Fruit fly (Drosophila melanogaster) whole organism, embryonic: ENCODE measurements around the gene CG7276.

ENCODE experiments used
- Adf1 ChIP-seq: fragments of 200-800 bp; sonication (Bioruptor generic); IDR thresholded peaks from 2 replicates; pipeline ENCODE4 v1.3.6; 2022; ENCODE audit warnings: missing biosample characterization, missing genetic modification characterization
- Atf3 ChIP-seq: fragments of 200-800 bp; sonication (Bioruptor generic); optimal IDR thresholded peaks from 3 replicates; lab custom pipeline; 2016; ENCODE audit warnings: missing biosample characterization, missing genetic modification characterization
- CG10147 ChIP-seq: fragments of 200-800 bp; sonication (Bioruptor generic); optimal IDR thresholded peaks from 2 replicates; lab custom pipeline; 2019; ENCODE audit warnings: missing biosample characterization, mild to moderate bottlenecking, missing genetic modification characterization, moderate library complexity
- CG11504 ChIP-seq: fragments of 200-800 bp; sonication (Bioruptor generic); optimal IDR thresholded peaks from 3 replicates; lab custom pipeline; 2019; ENCODE audit warnings: missing biosample characterization, mild to moderate bottlenecking, missing genetic modification characterization, moderate library complexity
- CG12219 ChIP-seq: fragments of 200-800 bp; sonication (Bioruptor generic); optimal IDR thresholded peaks from 3 replicates; lab custom pipeline; 2018; ENCODE audit warnings: missing biosample characterization, mild to moderate bottlenecking, missing genetic modification characterization
- CG13296 ChIP-seq: fragments of 200-800 bp; sonication (Bioruptor generic); optimal IDR thresholded peaks from 3 replicates; lab custom pipeline; 2018; ENCODE audit warnings: missing biosample characterization, mild to moderate bottlenecking, missing genetic modification characterization
- CG14441 ChIP-seq: fragments of 200-800 bp; sonication (Bioruptor generic); IDR thresholded peaks from 2 replicates; pipeline ENCODE4 v1.3.6; 2022; ENCODE audit warnings: missing biosample characterization, missing genetic modification characterization
- CG17568 ChIP-seq: fragments of 200-800 bp; sonication (Bioruptor generic); optimal IDR thresholded peaks from 2 replicates; lab custom pipeline; 2018; ENCODE audit warnings: missing biosample characterization, mild to moderate bottlenecking, missing genetic modification characterization, moderate library complexity
- CG17912 ChIP-seq: fragments of 200-800 bp; sonication (Bioruptor generic); optimal IDR thresholded peaks from 2 replicates; lab custom pipeline; 2018; ENCODE audit warnings: missing biosample characterization, mild to moderate bottlenecking, missing genetic modification characterization
- CG18011 ChIP-seq: fragments of 200-800 bp; sonication (Bioruptor generic); optimal IDR thresholded peaks from 2 replicates; lab custom pipeline; 2017; ENCODE audit warnings: missing biosample characterization, missing genetic modification characterization, mild to moderate bottlenecking, moderate library complexity, missing genotype
- CG2889 ChIP-seq: fragments of 200-800 bp; sonication (Bioruptor generic); IDR thresholded peaks from 3 replicates; pipeline ENCODE4 v1.3.6; 2022; ENCODE audit warnings: missing biosample characterization, missing genetic modification characterization
- CG34224 ChIP-seq: fragments of 200-800 bp; sonication (Bioruptor generic); IDR thresholded peaks from 3 replicates; pipeline ENCODE4 v1.3.6; 2022; ENCODE audit warnings: missing biosample characterization, missing genetic modification characterization; ENCODE audit not compliant: partially characterized antibody
- CG3847 ChIP-seq: fragments of 200-800 bp; sonication (Bioruptor generic); IDR thresholded peaks from 2 replicates; pipeline ENCODE4 v1.3.6; 2022; ENCODE audit warnings: missing biosample characterization, missing genetic modification characterization
- CG4854 ChIP-seq: fragments of 200-800 bp; sonication (Bioruptor generic); optimal IDR thresholded peaks from 2 replicates; lab custom pipeline; 2016; ENCODE audit warnings: missing biosample characterization, missing genetic modification characterization, inconsistent platforms
- CG6654 ChIP-seq: fragments of 200-800 bp; sonication (Bioruptor generic); optimal IDR thresholded peaks from 2 replicates; lab custom pipeline; 2017; ENCODE audit warnings: missing biosample characterization, mild to moderate bottlenecking, missing genetic modification characterization
- CG7987 ChIP-seq: fragments of 200-800 bp; sonication (Bioruptor generic); optimal IDR thresholded peaks from 2 replicates; lab custom pipeline; 2018; ENCODE audit warnings: missing biosample characterization, mild to moderate bottlenecking, missing genetic modification characterization, moderate library complexity
- CG9727 ChIP-seq: fragments of 200-800 bp; sonication (Bioruptor generic); optimal IDR thresholded peaks from 3 replicates; lab custom pipeline; 2017; ENCODE audit warnings: missing biosample characterization, mild to moderate bottlenecking, missing genetic modification characterization
- CHES-1-like ChIP-seq: fragments of 200-800 bp; sonication (Bioruptor generic); optimal IDR thresholded peaks from 2 replicates; lab custom pipeline; 2016; ENCODE audit warnings: missing biosample characterization, missing genetic modification characterization
- Camta ChIP-seq: fragments of 200-800 bp; sonication (Bioruptor generic); optimal IDR thresholded peaks from 2 replicates; lab custom pipeline; 2016; ENCODE audit warnings: missing biosample characterization, missing genetic modification characterization
- Dek ChIP-seq: fragments of 200-800 bp; sonication (Bioruptor generic); optimal IDR thresholded peaks from 3 replicates; lab custom pipeline; 2019; ENCODE audit warnings: missing biosample characterization, mild to moderate bottlenecking, missing genetic modification characterization, moderate library complexity
- Hmr ChIP-seq: fragments of 200-800 bp; sonication (Bioruptor generic); optimal IDR thresholded peaks from 3 replicates; lab custom pipeline; 2017; ENCODE audit warnings: mild to moderate bottlenecking, missing biosample characterization, missing genetic modification reagents, missing genetic modification characterization
- Hr78 ChIP-seq, 2 experiments: fragments of 200-800 bp in 1 of 2; fragments of >200 bp in 1 of 2; sonication (Bioruptor generic) in 1 of 2; optimal IDR thresholded peaks; 2 replicates each; lab custom pipeline; 2017 to 2019; ENCODE audit warnings: missing biosample characterization in 2 of 2, missing genetic modification characterization in 2 of 2, mild to moderate bottlenecking in 1 of 2, moderate library complexity in 1 of 2
- Lhr ChIP-seq: fragments of 200-800 bp; sonication (Bioruptor generic); optimal IDR thresholded peaks from 3 replicates; lab custom pipeline; 2017; ENCODE audit warnings: mild to moderate bottlenecking, missing biosample characterization, missing genetic modification reagents, missing genetic modification characterization
- NK7.1 ChIP-seq: fragments of 200-800 bp; sonication (Bioruptor generic); optimal IDR thresholded peaks from 3 replicates; lab custom pipeline; 2016; ENCODE audit warnings: missing biosample characterization, missing genetic modification characterization
- Nf-YC ChIP-seq: fragments of 200-800 bp; optimal IDR thresholded peaks from 3 replicates; lab custom pipeline; 2019; ENCODE audit warnings: missing biosample characterization, mild to moderate bottlenecking, missing genetic modification characterization, moderate library complexity
- Side ChIP-seq: fragments of 200-800 bp; sonication (Bioruptor generic); optimal IDR thresholded peaks from 2 replicates; lab custom pipeline; 2016; ENCODE audit warnings: missing biosample characterization, missing genetic modification characterization
- ab ChIP-seq: fragments of 200-800 bp; sonication (Bioruptor generic); optimal IDR thresholded peaks from 2 replicates; lab custom pipeline; 2016; ENCODE audit warnings: missing biosample characterization, missing genetic modification characterization
- cwo ChIP-seq: fragments of 200-800 bp; sonication (Bioruptor generic); optimal IDR thresholded peaks from 3 replicates; lab custom pipeline; 2017; ENCODE audit warnings: missing biosample characterization, missing genetic modification characterization, mild to moderate bottlenecking, moderate library complexity, missing genetic modification reagents
- disco-r ChIP-seq: fragments of 200-800 bp; sonication (Bioruptor generic); optimal IDR thresholded peaks from 2 replicates; lab custom pipeline; 2016; ENCODE audit warnings: missing biosample characterization, missing genetic modification characterization
- dm ChIP-seq: fragments of 200-800 bp; sonication (Bioruptor generic); optimal IDR thresholded peaks from 3 replicates; lab custom pipeline; 2016; ENCODE audit warnings: missing biosample characterization, missing genetic modification characterization
- ewg ChIP-seq: fragments of 200-800 bp; sonication (Bioruptor generic); optimal IDR thresholded peaks from 3 replicates; lab custom pipeline; 2017; ENCODE audit warnings: mild to moderate bottlenecking, missing biosample characterization, missing genetic modification reagents, missing genetic modification characterization
- fd102C ChIP-seq: fragments of 200-800 bp; sonication (Bioruptor generic); optimal IDR thresholded peaks from 2 replicates; lab custom pipeline; 2018; ENCODE audit warnings: missing biosample characterization, mild to moderate bottlenecking, missing genetic modification characterization, moderate library complexity
- ftz-f1 ChIP-seq: fragments of 200-800 bp; sonication (Bioruptor generic); optimal IDR thresholded peaks from 2 replicates; lab custom pipeline; 2016; ENCODE audit warnings: missing biosample characterization, missing genetic modification characterization
- ind ChIP-seq: fragments of 200-800 bp; sonication (Bioruptor generic); optimal IDR thresholded peaks from 3 replicates; lab custom pipeline; 2016; ENCODE audit warnings: missing biosample characterization, missing genetic modification characterization
- ken ChIP-seq: fragments of 200-800 bp; sonication (Bioruptor generic); IDR thresholded peaks from 3 replicates; pipeline ENCODE4 v1.3.6; 2022; ENCODE audit warnings: missing biosample characterization, missing genetic modification characterization
- kni ChIP-seq: fragments of 200-800 bp; sonication (Bioruptor generic); optimal IDR thresholded peaks from 3 replicates; lab custom pipeline; 2017; ENCODE audit warnings: mild to moderate bottlenecking, missing biosample characterization, missing genetic modification reagents, missing genetic modification characterization
- nau ChIP-seq: fragments of 200-800 bp; sonication (Bioruptor generic); optimal IDR thresholded peaks from 3 replicates; lab custom pipeline; 2017; ENCODE audit warnings: missing biosample characterization, mild to moderate bottlenecking, missing genetic modification characterization, missing genetic modification reagents
- nerfin-1 ChIP-seq: fragments of 200-800 bp; sonication (Bioruptor generic); optimal IDR thresholded peaks from 3 replicates; lab custom pipeline; 2019; ENCODE audit warnings: missing biosample characterization, mild to moderate bottlenecking, missing genetic modification characterization, moderate library complexity
- nmo ChIP-seq: fragments of 200-800 bp; sonication (Bioruptor generic); optimal IDR thresholded peaks from 2 replicates; lab custom pipeline; 2018; ENCODE audit warnings: missing biosample characterization, mild to moderate bottlenecking, missing genetic modification characterization, moderate library complexity
- oc ChIP-seq: fragments of 200-800 bp; sonication (Bioruptor generic); optimal IDR thresholded peaks from 2 replicates; lab custom pipeline; 2018; ENCODE audit warnings: missing biosample characterization, mild to moderate bottlenecking, missing genetic modification characterization, moderate library complexity
- odd ChIP-seq: fragments of 200-800 bp; sonication (Bioruptor generic); optimal IDR thresholded peaks from 2 replicates; lab custom pipeline; 2017; ENCODE audit warnings: missing biosample characterization, mild to moderate bottlenecking, missing genetic modification characterization
- sd ChIP-seq: fragments of 200-800 bp; sonication (Bioruptor generic); optimal IDR thresholded peaks from 3 replicates; lab custom pipeline; 2018; ENCODE audit warnings: missing biosample characterization, mild to moderate bottlenecking, missing genetic modification characterization, moderate library complexity
- sna ChIP-seq: fragments of 200-800 bp; sonication (Bioruptor generic); IDR thresholded peaks from 2 replicates; pipeline ENCODE4 v1.3.6; 2022; ENCODE audit warnings: missing biosample characterization, missing genetic modification characterization; ENCODE audit not compliant: partially characterized antibody
- stwl ChIP-seq: fragments of 200-800 bp; sonication (Bioruptor generic); optimal IDR thresholded peaks from 3 replicates; lab custom pipeline; 2018; ENCODE audit warnings: missing biosample characterization, mild to moderate bottlenecking, missing genetic modification characterization, moderate library complexity
- sug ChIP-seq: fragments of 200-800 bp; optimal IDR thresholded peaks from 2 replicates; lab custom pipeline; 2019; ENCODE audit warnings: missing biosample characterization, mild to moderate bottlenecking, missing genetic modification characterization, moderate library complexity
- trem ChIP-seq: fragments of 200-800 bp; optimal IDR thresholded peaks from 3 replicates; lab custom pipeline; 2019; ENCODE audit warnings: missing biosample characterization, mild to moderate bottlenecking, missing genetic modification characterization, moderate library complexity
- tup ChIP-seq: fragments of 200-800 bp; sonication (Bioruptor generic); optimal IDR thresholded peaks from 2 replicates; lab custom pipeline; 2016; ENCODE audit warnings: missing biosample characterization, mild to moderate bottlenecking, missing genetic modification characterization, moderate library complexity

Gene CG7276

DNA sequence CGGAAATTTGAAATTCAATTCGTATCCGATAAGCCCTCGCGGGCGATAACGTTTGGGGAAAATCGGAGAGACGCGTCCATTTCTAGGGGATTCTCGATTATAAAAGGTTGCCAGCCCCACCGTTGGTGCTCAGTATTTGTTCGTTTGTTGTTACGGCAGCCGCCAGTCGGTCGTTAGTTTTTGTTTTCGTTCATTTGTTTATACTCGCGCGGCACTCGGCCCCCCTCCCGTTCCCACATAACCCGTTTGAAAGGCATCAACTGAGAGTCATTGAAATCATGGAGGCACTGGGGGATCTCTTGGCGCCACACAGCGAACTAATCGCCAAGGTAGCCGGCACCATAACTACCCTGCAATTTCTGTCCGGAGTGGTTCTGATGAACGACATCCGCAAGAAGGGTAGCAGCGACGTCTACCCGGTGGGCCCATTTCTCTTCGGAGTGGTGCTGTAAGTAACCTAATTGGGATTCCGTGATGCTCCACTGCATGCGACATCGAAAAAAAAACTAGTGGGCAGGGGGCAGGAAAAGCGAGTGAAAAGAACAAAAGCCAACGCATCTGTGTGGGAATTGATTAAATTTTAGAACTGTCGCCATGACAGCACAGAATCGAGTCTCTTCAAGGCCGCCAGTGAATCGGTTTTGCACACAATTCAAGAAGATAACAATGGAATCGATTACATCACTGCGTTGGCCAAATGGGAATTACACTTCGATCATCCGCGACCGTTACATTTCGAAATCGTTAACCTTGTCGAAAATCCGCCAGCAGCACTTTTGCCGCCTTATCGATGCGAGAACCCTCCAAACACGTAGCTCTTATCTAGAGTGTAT, 3.0 kb downstream of the CG7276 start, which contains the start of gene CG7272 (continued):
- TF ChIP-seq nerfin-1 (no peak), ind (GFP tag; lab: Kevin White, UChicago) (no peak), CG11504 (no peak), Nf-YC (tag; lab: Kevin White, UChicago) (peak; percentile 45), CG10147 (GFP tag; lab: Kevin White, UChicago) (no peak), CG18011 (GFP tag; lab: Kevin White, UChicago) (peak; percentile 22), Side (GFP tag; lab: Kevin White, UChicago) (no peak), kni (peak; percentile 60), CG34224 (GFP tag; lab: Robert Waterston, UW) (peak; percentile 42; the same call in 2 of the 3 replicates), sd (tag; lab: Kevin White, UChicago) (peak; percentile 36), trem (tag; lab: Kevin White, UChicago) (peak; percentile 97), CG6654 (no peak), Dek (peak; percentile 17), CG17568 (GFP tag; lab: Kevin White, UChicago) (no peak), Adf1 (GFP tag; lab: Robert Waterston, UW) (peak; percentile 37; the same call in 1 of the 2 replicates), CHES-1-like (GFP tag; lab: Kevin White, UChicago) (peak; percentile 11), CG9727 (GFP tag; lab: Kevin White, UChicago) (no peak), sna (GFP tag; lab: Robert Waterston, UW) (0 out of 2 replicates have a peak, but pooled peaks have one; percentile 36), Lhr (GFP tag; lab: Kevin White, UChicago) (peak; percentile 5), cwo (GFP tag; lab: Kevin White, UChicago) (no peak), Camta (GFP tag; lab: Kevin White, UChicago) (no peak), CG3847 (peak; percentile 40; the same call in 1 of the 2 replicates), sug (peak; percentile 91), ftz-f1 (peak; percentile 84), CG17912 (GFP tag; lab: Kevin White, UChicago) (no peak), CG12219 (GFP tag; lab: Kevin White, UChicago) (no peak), stwl (peak; percentile 17), tup (no peak), nau (GFP tag; lab: Kevin White, UChicago) (no peak), CG13296 (GFP tag; lab: Kevin White, UChicago) (peak; percentile 34), oc (tag; lab: Kevin White, UChicago) (peak; percentile 7), Atf3 (GFP tag; lab: Kevin White, UChicago) (no peak), odd (GFP tag; lab: Kevin White, UChicago) (no peak), CG4854 (GFP tag; lab: Kevin White, UChicago) (no peak), CG14441 (GFP tag; lab: Robert Waterston, UW) (no peak), ken (no peak), Hmr (GFP tag; lab: Kevin White, UChicago) (peak; percentile 32), CG7987 (GFP tag; lab: Kevin White, UChicago) (peak; percentile 26), disco-r (GFP tag; lab: Kevin White, UChicago) (no peak), ewg (GFP tag; lab: Kevin White, UChicago) (no peak), Hr78 (GFP tag; optimal IDR thresholded peaks at IDR 0.05; lab: Kevin White, UChicago) (no peak), fd102C (no peak), dm (GFP tag; lab: Kevin White, UChicago) (no peak), nmo (GFP tag; lab: Kevin White, UChicago) (peak; percentile 19), NK7.1 (GFP tag; lab: Kevin White, UChicago) (no peak), CG2889 (GFP tag; lab: Robert Waterston, UW) (no peak), ab (GFP tag; lab: Kevin White, UChicago) (no peak)
